Worm (Caenorhabditis elegans) whole organism, L2 larva: ENCODE results near the gene Y43F4B.10.
"Not testable (repeated sequence)": the region's sequence is repeated elsewhere in the genome, so short reads cannot be mapped to it uniquely, and the experiment has no call there.

Experiments used
- C34F6.9 ChIP-seq: fragments of 150-350 bp; optimal IDR thresholded peaks from 2 replicates; lab custom pipeline; 2014; ENCODE audit warnings: missing biosample characterization, missing genetic modification characterization
- F13H6.1 ChIP-seq: sonication (generic microtip); optimal IDR thresholded peaks from 2 replicates; lab custom pipeline; 2016; ENCODE audit warnings: missing genetic modification characterization, missing compliant biosample characterization
- R02D3.7 ChIP-seq: fragments of 150-350 bp; optimal IDR thresholded peaks from 2 replicates; lab custom pipeline; 2014; ENCODE audit warnings: missing biosample characterization, missing genetic modification characterization
- Y55F3AM.14 ChIP-seq: fragments of 200-800 bp; sonication (Bioruptor generic); optimal IDR thresholded peaks from 2 replicates; lab custom pipeline; 2018; ENCODE audit warnings: mild to moderate bottlenecking, missing genetic modification characterization, missing compliant biosample characterization
- ZK546.5 ChIP-seq: sonication (generic microtip); optimal IDR thresholded peaks from 2 replicates; lab custom pipeline; 2017; ENCODE audit warnings: missing biosample characterization, missing genetic modification characterization
- alr-1 ChIP-seq: fragments of 150-350 bp; optimal IDR thresholded peaks from 2 replicates; lab custom pipeline; 2014; ENCODE audit warnings: missing biosample characterization, missing genetic modification characterization
- aly-2 ChIP-seq: fragments of 150-350 bp; optimal IDR thresholded peaks from 2 replicates; lab custom pipeline; 2014; ENCODE audit warnings: missing biosample characterization, missing genetic modification characterization
- blmp-1 ChIP-seq: sonication (generic microtip); optimal IDR thresholded peaks from 2 replicates; lab custom pipeline; 2017; ENCODE audit warnings: missing genetic modification characterization, mild to moderate bottlenecking, missing compliant biosample characterization, antibody characterized with exemption, moderate library complexity; ENCODE audit not compliant: insufficient read depth
- ceh-16 ChIP-seq: fragments of 150-350 bp; optimal IDR thresholded peaks from 2 replicates; lab custom pipeline; 2014; ENCODE audit warnings: missing biosample characterization, missing genetic modification characterization
- crh-2 ChIP-seq: sonication (generic microtip); optimal IDR thresholded peaks from 2 replicates; lab custom pipeline; 2017; ENCODE audit warnings: missing biosample characterization, missing genetic modification characterization
- dmd-4 ChIP-seq: sonication (generic microtip); optimal IDR thresholded peaks from 2 replicates; lab custom pipeline; 2017; ENCODE audit warnings: missing biosample characterization, missing genetic modification characterization
- egl-27 ChIP-seq: sonication (generic microtip); optimal IDR thresholded peaks from 3 replicates; lab custom pipeline; 2017; ENCODE audit warnings: missing biosample characterization, missing genetic modification reagents, missing genetic modification characterization
- elt-3 ChIP-seq: sonication (generic microtip); optimal IDR thresholded peaks from 2 replicates; lab custom pipeline; 2017; ENCODE audit warnings: missing biosample characterization, missing genetic modification characterization
- fos-1 ChIP-seq: fragments of 150-350 bp; optimal IDR thresholded peaks from 2 replicates; lab custom pipeline; 2014; ENCODE audit warnings: missing biosample characterization, missing genetic modification characterization
- gmeb-1 ChIP-seq: fragments of 150-350 bp; optimal IDR thresholded peaks from 2 replicates; lab custom pipeline; 2014; ENCODE audit warnings: missing biosample characterization, missing genetic modification characterization
- lin-13 ChIP-seq: fragments of 150-350 bp; optimal IDR thresholded peaks from 2 replicates; lab custom pipeline; 2014; ENCODE audit warnings: missing biosample characterization, missing genetic modification reagents, missing genetic modification characterization
- lin-39 ChIP-seq: fragments of 150-350 bp; optimal IDR thresholded peaks from 2 replicates; lab custom pipeline; 2014; ENCODE audit warnings: missing biosample characterization, missing genetic modification reagents, missing genetic modification characterization
- lsy-2 ChIP-seq, 2 experiments: fragments of 150-350 bp in 1 of 2; sonication (generic microtip) in 1 of 2; optimal IDR thresholded peaks; 2 replicates each; lab custom pipeline; 2014 to 2017; ENCODE audit warnings: missing biosample characterization in 2 of 2, missing genetic modification characterization in 2 of 2
- mab-5 ChIP-seq: fragments of 150-350 bp; optimal IDR thresholded peaks from 2 replicates; lab custom pipeline; 2014; ENCODE audit warnings: missing biosample characterization, missing genetic modification characterization
- nhr-10 ChIP-seq: sonication (generic microtip); optimal IDR thresholded peaks from 2 replicates; lab custom pipeline; 2017; ENCODE audit warnings: missing biosample characterization, missing genetic modification characterization
- nhr-11 ChIP-seq: fragments of 150-350 bp; optimal IDR thresholded peaks from 2 replicates; lab custom pipeline; 2014; ENCODE audit warnings: missing biosample characterization, missing genetic modification characterization
- nhr-129 ChIP-seq: fragments of 150-350 bp; optimal IDR thresholded peaks from 2 replicates; lab custom pipeline; 2014; ENCODE audit warnings: missing biosample characterization, missing genetic modification characterization
- nhr-21 ChIP-seq: fragments of 150-350 bp; optimal IDR thresholded peaks from 2 replicates; lab custom pipeline; 2014; ENCODE audit warnings: missing biosample characterization, missing genetic modification characterization
- nhr-23 ChIP-seq: fragments of 150-350 bp; optimal IDR thresholded peaks from 2 replicates; lab custom pipeline; 2014; ENCODE audit warnings: missing biosample characterization, missing genetic modification reagents, missing genetic modification characterization
- nhr-25 ChIP-seq: fragments of 150-350 bp; sonication (generic microtip); optimal IDR thresholded peaks from 3 replicates; lab custom pipeline; 2014; ENCODE audit warnings: missing biosample characterization, missing genetic modification characterization
- nhr-6 ChIP-seq: fragments of 150-350 bp; optimal IDR thresholded peaks from 2 replicates; lab custom pipeline; 2014; ENCODE audit warnings: missing biosample characterization, missing genetic modification characterization
- nhr-77 ChIP-seq: fragments of 150-350 bp; optimal IDR thresholded peaks from 2 replicates; lab custom pipeline; 2014; ENCODE audit warnings: missing biosample characterization, missing genetic modification characterization
- sem-4 ChIP-seq: fragments of 150-350 bp; optimal IDR thresholded peaks from 2 replicates; lab custom pipeline; 2014; ENCODE audit warnings: missing biosample characterization, missing genetic modification reagents, missing genetic modification characterization
- skn-1 ChIP-seq: sonication (generic microtip); optimal IDR thresholded peaks from 2 replicates; lab custom pipeline; 2017; ENCODE audit warnings: missing biosample characterization, missing genetic modification characterization
- sma-3 ChIP-seq: sonication (generic microtip); optimal IDR thresholded peaks from 2 replicates; lab custom pipeline; 2016; ENCODE audit warnings: missing genetic modification reagents, missing genetic modification characterization, missing compliant biosample characterization
- sma-9 ChIP-seq, 2 experiments: fragments of 150-350 bp in 1 of 2; sonication (generic microtip) in 1 of 2; optimal IDR thresholded peaks; 2 replicates each; lab custom pipeline; 2014 to 2016; ENCODE audit warnings: missing genetic modification characterization in 2 of 2, mild to moderate bottlenecking in 1 of 2, missing biosample characterization in 1 of 2, missing compliant biosample characterization in 1 of 2, missing genetic modification reagents in 1 of 2, moderate library complexity in 1 of 2
- snpc-4 ChIP-seq: fragments of 150-350 bp; optimal IDR thresholded peaks from 2 replicates; lab custom pipeline; 2014; ENCODE audit warnings: missing biosample characterization, missing genetic modification characterization
- unc-39 ChIP-seq: fragments of 150-350 bp; optimal IDR thresholded peaks from 2 replicates; lab custom pipeline; 2014; ENCODE audit warnings: missing biosample characterization, missing genetic modification characterization
- unc-55 ChIP-seq: fragments of 150-350 bp; sonication (generic microtip); optimal IDR thresholded peaks from 3 replicates; lab custom pipeline; 2014; ENCODE audit warnings: missing biosample characterization, missing genetic modification reagents, missing genetic modification characterization

The Y43F4B.10 gene

ce11 chrIII:13276958-13277357 is 36.9 kb upstream of the Y43F4B.10 start, which contains the start of gene unc-64:
Gene unc-64 (plus strand): TSS chrIII:13277258.
- TF ChIP-seq nhr-129 (tag; lab: Kevin White, UChicago), result no peak
- TF ChIP-seq blmp-1 (tag; lab: Kevin White, UChicago), result no peak
- no peak for TF ChIP-seq sem-4 (tag; lab: Kevin White, UChicago)
- no peak for TF ChIP-seq aly-2

DNA sequence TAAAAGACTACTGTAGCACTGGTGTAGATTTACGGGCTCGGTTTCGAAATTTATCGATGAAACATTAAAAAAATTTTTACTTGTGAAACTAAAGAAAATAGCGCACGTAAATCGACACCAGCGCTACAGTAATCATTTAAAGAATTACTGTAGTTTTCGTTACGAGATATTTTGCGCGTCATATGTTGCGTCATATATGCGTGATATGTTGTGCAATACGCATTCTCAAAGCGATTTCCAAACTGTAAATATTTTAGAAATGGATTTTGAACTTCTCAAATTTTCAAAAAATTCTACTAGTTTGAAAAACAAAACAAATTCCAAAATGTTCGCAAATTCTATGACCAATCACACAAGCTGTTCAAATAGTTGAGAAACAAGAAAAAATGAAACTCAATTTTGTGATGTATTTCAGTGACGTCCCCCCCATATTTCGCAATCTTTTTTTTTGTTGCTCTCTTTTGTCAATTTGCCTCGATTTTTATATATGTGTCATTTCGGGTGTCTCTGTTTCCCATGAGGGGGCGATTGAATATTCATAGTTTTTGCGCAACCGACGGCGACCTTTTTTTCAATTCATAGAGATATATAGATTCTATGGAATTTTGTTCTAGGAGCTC is 35.9 kb upstream of the Y43F4B.10 start:
- no peak for TF ChIP-seq sem-4 (tag; lab: Kevin White, UChicago)
- TF ChIP-seq ceh-16, result no peak
- peak; percentile 9 for TF ChIP-seq C34F6.9 (tag; lab: Kevin White, UChicago)
- TF ChIP-seq nhr-77 (tag; lab: Kevin White, UChicago), result no peak
- no peak for TF ChIP-seq elt-3
- TF ChIP-seq unc-55 (GFP tag; lab: Kevin White, UChicago), result peak; percentile 25
- TF ChIP-seq fos-1 (tag; lab: Kevin White, UChicago), result no peak
- TF ChIP-seq unc-39, result no peak
- TF ChIP-seq crh-2 (tag; lab: Kevin White, UChicago), result no peak
- no peak for TF ChIP-seq R02D3.7 (tag; lab: Kevin White, UChicago)
- no peak for TF ChIP-seq Y55F3AM.14 (GFP tag; lab: Kevin White, UChicago)
- no peak for TF ChIP-seq skn-1 (tag; lab: Kevin White, UChicago)
- no peak for TF ChIP-seq lin-13 (GFP tag; lab: Kevin White, UChicago)

DNA sequence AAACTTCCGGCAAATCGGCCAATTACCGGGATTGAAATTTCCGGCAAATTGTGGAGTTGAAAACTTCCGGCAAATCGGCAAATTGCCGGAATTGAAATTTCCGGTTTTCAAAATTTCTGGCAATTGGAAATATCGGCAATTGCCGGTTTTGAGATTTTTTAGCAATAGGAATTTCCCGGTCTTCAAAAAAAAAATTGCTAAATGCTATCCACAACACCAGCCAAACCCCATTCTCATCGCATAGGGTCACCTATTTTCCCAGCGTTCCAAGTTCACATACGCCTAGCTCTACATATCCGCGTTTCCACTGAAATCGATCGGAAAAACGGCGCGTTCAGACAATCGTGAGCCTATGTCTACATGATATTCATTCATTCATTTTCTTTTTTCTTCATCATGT is 28.4 kb upstream of the Y43F4B.10 start, which contains the start of gene F56A8.8:
TSS of gene F56A8.8 (plus strand) at position 301 of the 400 bp plus-strand sequence.
- no peak for TF ChIP-seq egl-27 (tag; lab: Kevin White, UChicago)
- TF ChIP-seq nhr-6 (tag; lab: Kevin White, UChicago), result no peak
- TF ChIP-seq ZK546.5, result no peak

DNA sequence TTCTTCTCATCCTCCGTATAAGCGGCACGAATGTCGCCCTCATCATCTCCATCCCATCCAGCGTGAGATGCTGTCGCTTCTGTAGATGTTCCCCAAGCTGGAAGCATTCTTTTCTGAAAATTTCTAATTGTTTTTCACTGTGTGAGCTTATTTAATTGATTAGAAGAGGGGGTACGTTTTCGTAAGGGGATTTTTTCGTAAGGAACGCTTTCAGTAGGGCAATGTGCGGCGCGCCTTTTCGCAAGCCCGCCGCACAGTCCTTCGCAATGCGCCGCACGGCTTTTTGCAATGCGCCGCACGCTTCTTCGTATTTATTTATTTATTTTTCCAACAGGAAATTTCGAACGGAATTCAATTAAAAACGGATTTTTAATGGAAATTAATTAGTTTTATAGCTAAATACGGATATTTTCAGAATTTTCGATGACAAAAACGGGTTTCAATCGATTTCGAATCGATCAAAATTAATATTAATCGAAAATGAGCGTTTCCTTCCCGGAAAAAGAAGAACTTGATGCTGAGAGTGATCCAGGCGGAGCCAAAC is 20.8 kb upstream of the Y43F4B.10 start, which contains the start of gene set-25:
TSS of gene set-25 (minus strand) at position 120 of the 544 bp plus-strand sequence.
- TF ChIP-seq lsy-2 (tag; optimal IDR thresholded peaks at IDR 0.05; lab: Kevin White, UChicago) (peak in 1 of 2 experiments; percentile 37), sma-3 (GFP tag; lab: Kevin White, UChicago) (peak; percentile 8)

DNA sequence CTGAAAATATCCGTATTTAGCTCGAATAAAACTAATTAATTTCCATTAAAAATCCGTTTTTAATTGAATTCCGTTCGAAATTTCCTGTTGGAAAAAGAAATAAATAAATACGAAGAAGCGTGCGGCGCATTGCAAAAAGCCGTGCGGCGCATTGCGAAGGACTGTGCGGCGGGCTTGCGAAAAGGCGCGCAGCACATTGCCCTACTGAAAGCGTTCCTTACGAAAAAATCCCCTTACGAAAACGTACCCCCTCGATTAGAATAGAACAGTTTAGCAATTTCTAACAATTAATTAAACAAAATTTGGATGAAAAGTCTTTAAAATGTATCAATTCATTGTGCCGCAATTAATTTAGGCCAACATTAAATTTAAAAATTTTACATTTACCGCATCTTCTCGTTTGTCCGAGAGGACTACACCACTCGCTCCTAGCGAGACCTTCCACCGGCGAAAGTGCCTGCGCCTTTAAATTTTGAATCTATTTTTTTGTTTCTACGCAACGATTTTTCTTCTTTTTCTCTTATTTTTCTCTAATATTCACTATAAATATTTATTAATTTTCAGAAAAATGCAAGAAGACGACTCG is 17.5 kb upstream of the Y43F4B.10 start, which contains the start of gene npp-18:
TSS of gene npp-18 (plus strand) at position 565 of the 586 bp plus-strand sequence.
- TF ChIP-seq crh-2 (tag; lab: Kevin White, UChicago) (peak; percentile 60), sem-4 (tag; lab: Kevin White, UChicago) (peak; percentile 38), blmp-1 (tag; lab: Kevin White, UChicago) (peak; percentile 45), sma-9 (GFP tag; optimal IDR thresholded peaks at IDR 0.05; lab: Kevin White, UChicago) (peak; percentile 63), fos-1 (tag; lab: Kevin White, UChicago) (peak; percentile 33), sma-3 (GFP tag; lab: Kevin White, UChicago) (peak; percentile 56), gmeb-1 (peak; percentile 78), lin-13 (GFP tag; lab: Kevin White, UChicago) (peak; percentile 74), F13H6.1 (peak; percentile 61), snpc-4 (peak; percentile 17), unc-55 (GFP tag; lab: Kevin White, UChicago) (peak; percentile 58), lsy-2 (tag; optimal IDR thresholded peaks at IDR 0.05; lab: Kevin White, UChicago) (peak in 1 of 2 experiments; percentile 77), C34F6.9 (tag; lab: Kevin White, UChicago) (peak; percentile 51)
- TF ChIP-seq sma-9 (tag; optimal IDR thresholded peaks at IDR 0.05; lab: Kevin White, UChicago), result not testable (repeated sequence)

DNA sequence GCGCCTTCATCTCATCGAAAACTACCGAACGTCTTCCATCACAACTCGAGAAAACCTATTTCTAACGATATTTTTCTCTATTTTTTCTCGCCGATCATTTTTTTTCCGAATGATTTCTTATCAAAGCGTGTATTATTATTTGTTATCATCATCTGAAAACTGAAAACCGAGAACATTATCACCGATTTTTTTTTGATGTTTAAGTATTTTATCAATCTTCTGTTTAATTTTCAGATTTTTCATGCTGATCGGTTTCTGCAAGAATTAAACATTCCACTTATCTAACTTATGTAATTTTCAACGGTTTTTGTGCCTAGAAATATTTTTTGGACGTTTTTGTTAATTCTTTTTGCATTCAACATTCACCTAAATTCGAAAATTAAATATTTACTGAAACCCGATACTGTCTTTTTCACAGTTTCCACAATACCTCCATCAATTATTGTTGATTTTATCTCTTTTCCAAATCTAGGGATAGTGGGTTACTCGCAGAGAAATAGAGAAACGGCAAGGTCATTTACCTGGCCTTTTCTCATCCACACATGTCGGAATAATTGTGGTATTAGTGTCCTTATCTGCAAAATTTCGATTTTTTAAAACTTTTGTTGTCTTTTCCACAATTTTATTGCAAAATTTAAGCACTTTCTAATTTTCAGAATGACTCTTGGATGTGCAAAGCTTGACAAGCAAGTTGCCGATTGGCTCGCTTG is 15.0 kb upstream of the Y43F4B.10 start, which contains the start of gene pgm-2:
TSS of gene pgm-2 (plus strand) at position 657 of the 710 bp plus-strand sequence.
- TF ChIP-seq ZK546.5, result no peak
- TF ChIP-seq ceh-16, result peak; percentile 27
- TF ChIP-seq nhr-21 (tag; lab: Kevin White, UChicago), result no peak
- no peak for TF ChIP-seq lin-39
- TF ChIP-seq sma-9 (GFP tag; optimal IDR thresholded peaks at IDR 0.05; lab: Kevin White, UChicago), result no peak
- no peak for TF ChIP-seq sma-9 (tag; optimal IDR thresholded peaks at IDR 0.05; lab: Kevin White, UChicago)
- no peak for TF ChIP-seq Y55F3AM.14 (GFP tag; lab: Kevin White, UChicago)
- no peak for TF ChIP-seq nhr-6 (tag; lab: Kevin White, UChicago)
- no peak for TF ChIP-seq nhr-10 (tag; lab: Kevin White, UChicago)
- peak; percentile 16 for TF ChIP-seq nhr-25 (tag; lab: Kevin White, UChicago)
- no peak for TF ChIP-seq skn-1 (tag; lab: Kevin White, UChicago)
- TF ChIP-seq mab-5, result no peak
- no peak for TF ChIP-seq gmeb-1
- no peak for TF ChIP-seq R02D3.7 (tag; lab: Kevin White, UChicago)
- peak; percentile 6 for TF ChIP-seq sma-3 (GFP tag; lab: Kevin White, UChicago)
- TF ChIP-seq crh-2 (tag; lab: Kevin White, UChicago), result no peak
- no peak for TF ChIP-seq nhr-11 (tag; lab: Kevin White, UChicago)
- TF ChIP-seq alr-1 (tag; lab: Kevin White, UChicago), result no peak
- TF ChIP-seq egl-27 (tag; lab: Kevin White, UChicago), result no peak
- TF ChIP-seq blmp-1 (tag; lab: Kevin White, UChicago), result no peak
- no peak for TF ChIP-seq dmd-4 (tag; lab: Kevin White, UChicago)
- TF ChIP-seq F13H6.1, result no peak
- no peak for TF ChIP-seq unc-39
- no peak for TF ChIP-seq nhr-23 (tag; lab: Kevin White, UChicago)
- TF ChIP-seq fos-1 (tag; lab: Kevin White, UChicago), result peak; percentile 62
- no peak for TF ChIP-seq aly-2
